Comparison of ENCODE assay signal across 3 worm cellular contexts in the genomic region with DNA sequence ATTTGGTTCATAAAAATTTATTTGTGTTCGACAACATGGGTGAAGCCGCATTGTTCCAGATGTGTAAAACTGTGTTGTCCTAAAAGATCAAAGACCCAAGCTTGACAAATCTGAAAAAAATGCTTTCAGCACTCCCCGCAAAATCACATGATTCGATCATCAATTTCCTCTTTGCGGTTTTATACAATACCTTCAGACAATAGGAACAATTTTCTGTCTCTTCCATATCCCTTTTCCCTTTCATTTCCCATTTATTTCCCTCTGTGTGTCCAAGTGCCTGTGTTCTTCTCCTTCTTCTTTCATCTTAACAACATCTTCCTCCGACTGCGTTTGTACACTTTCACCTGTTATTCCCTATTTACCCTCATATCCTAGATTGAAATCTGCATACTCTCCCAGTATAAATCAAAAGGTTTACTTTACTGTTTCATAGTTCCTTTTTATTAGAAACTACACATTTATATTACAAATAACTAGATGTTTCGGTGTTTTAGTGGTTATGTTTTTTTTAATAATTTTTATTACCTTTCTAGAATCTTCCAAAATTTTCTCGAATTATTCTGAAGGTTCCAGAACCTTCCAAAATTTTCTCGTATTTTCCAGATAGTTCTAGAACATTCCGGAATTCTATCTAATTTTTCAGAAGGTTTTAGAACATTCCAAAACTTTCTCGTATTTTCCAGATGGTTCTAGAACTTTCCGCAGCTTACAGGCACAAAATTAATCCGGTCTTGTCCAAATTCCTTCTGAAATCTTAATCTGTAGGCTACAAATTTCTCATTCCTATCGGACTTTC.
TF ChIP-seq lines count a peak whose summit lies in the region.

A gene (plus strand): TSS at position 297 of the 796 bp plus-strand sequence.

TF ChIP-seq in whole organism, L1 larva, 84 proteins besides CTCF, POLR2A, EP300 and RAD21 (continued from another document):
- TF ChIP-seq ceh-82 (tag; optimal IDR thresholded peaks at IDR 0.05; lab: Kevin White, UChicago), result peak in 1 of 3 experiments; percentile 1
- no peak for TF ChIP-seq ztf-11 (tag; optimal IDR thresholded peaks at IDR 0.05; lab: Kevin White, UChicago)
- peak in 1 of 3 experiments; percentile 2 for TF ChIP-seq dpl-1 (GFP tag; optimal IDR thresholded peaks at IDR 0.05; lab: Kevin White, UChicago)
- no peak for TF ChIP-seq nhr-76 (tag; optimal IDR thresholded peaks at IDR 0.05; lab: Kevin White, UChicago)
- TF ChIP-seq C34B4.2 (tag; optimal IDR thresholded peaks at IDR 0.05; lab: Kevin White, UChicago), result no peak
- peak in 1 of 2 experiments; percentile 8 for TF ChIP-seq lin-35 (GFP tag; optimal IDR thresholded peaks at IDR 0.05; lab: Kevin White, UChicago)
- TF ChIP-seq lin-14 (GFP tag; optimal IDR thresholded peaks at IDR 0.05; lab: Kevin White, UChicago), result peak; percentile 79
- peak; percentile 36 for TF ChIP-seq nhr-20 (tag; optimal IDR thresholded peaks at IDR 0.05; lab: Kevin White, UChicago)
- no peak for TF ChIP-seq elt-2 (tag; optimal IDR thresholded peaks at IDR 0.05; lab: Kevin White, UChicago)
- no peak for TF ChIP-seq ama-1 (optimal IDR thresholded peaks at IDR 0.05; lab: Kevin White, UChicago)
- peak; percentile 99 for TF ChIP-seq blmp-1 (tag; optimal IDR thresholded peaks at IDR 0.05; lab: Kevin White, UChicago)
- no peak for TF ChIP-seq tbx-2 (tag; optimal IDR thresholded peaks at IDR 0.05; lab: Kevin White, UChicago)
- TF ChIP-seq nhr-237 (tag; optimal IDR thresholded peaks at IDR 0.05; lab: Kevin White, UChicago), result no peak
- peak; percentile 48 for TF ChIP-seq mep-1 (tag; optimal IDR thresholded peaks at IDR 0.05; lab: Kevin White, UChicago)
- TF ChIP-seq nhr-85 (tag; lab: Kevin White, UChicago), result peak; percentile 91
- no peak for TF ChIP-seq ceh-63 (GFP tag; optimal IDR thresholded peaks at IDR 0.05; lab: Kevin White, UChicago)
- TF ChIP-seq mab-9 (GFP tag; IDR thresholded peaks at IDR 0.05; lab: Robert Waterston, UW), result no peak

TF ChIP-seq in whole organism, L2 larva, 48 proteins besides CTCF, POLR2A, EP300 and RAD21 (continued from another document):
- peak; percentile 40 for TF ChIP-seq sma-9 (GFP tag; optimal IDR thresholded peaks at IDR 0.05; lab: Kevin White, UChicago)
- TF ChIP-seq sma-9 (tag; optimal IDR thresholded peaks at IDR 0.05; lab: Kevin White, UChicago), result no peak

TF ChIP-seq in whole organism, L4 larva, 104 proteins besides CTCF, POLR2A, EP300 and RAD21 (continued from another document):
- TF ChIP-seq mxl-3 (GFP tag; optimal IDR thresholded peaks at IDR 0.05; lab: Kevin White, UChicago) (peak; percentile 35), Y105C5A.15 (GFP tag; IDR thresholded peaks at IDR 0.05; lab: Robert Waterston, UW) (no peak), dve-1 (tag; optimal IDR thresholded peaks at IDR 0.05; lab: Kevin White, UChicago; ENCODE audit: insufficient read depth) (no peak), gei-8 (GFP tag; optimal IDR thresholded peaks at IDR 0.05; lab: Kevin White, UChicago) (no peak), Y5F2A.4 (GFP tag; optimal IDR thresholded peaks at IDR 0.05; lab: Kevin White, UChicago) (no peak), F37D6.2 (tag; optimal IDR thresholded peaks at IDR 0.05; lab: Kevin White, UChicago) (no peak), nhr-25 (tag; optimal IDR thresholded peaks at IDR 0.05; lab: Kevin White, UChicago; ENCODE audit: borderline replicate concordance, insufficient read depth) (peak; percentile 57), nhr-11 (tag; optimal IDR thresholded peaks at IDR 0.05; lab: Kevin White, UChicago) (no peak), cey-2 (tag; optimal IDR thresholded peaks at IDR 0.05; lab: Kevin White, UChicago; ENCODE audit: borderline replicate concordance, insufficient read depth) (peak; percentile 31), egl-27 (tag; optimal IDR thresholded peaks at IDR 0.05; lab: Kevin White, UChicago) (no peak), F26F4.8 (GFP tag; conservative IDR thresholded peaks at IDR 0.05; lab: Robert Waterston, UW) (no peak), aly-2 (tag; optimal IDR thresholded peaks at IDR 0.05; lab: Kevin White, UChicago) (no peak), ceh-28 (tag; optimal IDR thresholded peaks at IDR 0.05; lab: Kevin White, UChicago) (no peak), ceh-20 (GFP tag; IDR thresholded peaks at IDR 0.05; lab: Robert Waterston, UW) (no peak), duxl-1 (tag; optimal IDR thresholded peaks at IDR 0.05; lab: Kevin White, UChicago; ENCODE audit: poor library complexity) (no peak), hlh-11 (tag; optimal IDR thresholded peaks at IDR 0.05; lab: Kevin White, UChicago) (peak; percentile 34), nhr-41 (GFP tag; IDR thresholded peaks at IDR 0.05; lab: Robert Waterston, UW) (no peak), mdl-1 (tag; optimal IDR thresholded peaks at IDR 0.05; lab: Kevin White, UChicago) (peak in 1 of 2 experiments; percentile 23), snpc-4 (tag; optimal IDR thresholded peaks at IDR 0.05; lab: Kevin White, UChicago) (no peak), zag-1 (tag; optimal IDR thresholded peaks at IDR 0.05; lab: Kevin White, UChicago) (no peak), set-16 (GFP tag; IDR thresholded peaks at IDR 0.05; lab: Robert Waterston, UW) (no peak), php-3 (GFP tag; IDR thresholded peaks at IDR 0.05; lab: Robert Waterston, UW) (no peak), nhr-111 (GFP tag; optimal IDR thresholded peaks at IDR 0.05; lab: Kevin White, UChicago) (no peak), nhr-28 (tag; optimal IDR thresholded peaks at IDR 0.05; lab: Kevin White, UChicago) (peak; percentile 66), daf-8 (GFP tag; IDR thresholded peaks at IDR 0.05; lab: Robert Waterston, UW) (no peak), dmd-8 (GFP tag; IDR thresholded peaks at IDR 0.05; lab: Robert Waterston, UW) (no peak), ceh-44 (GFP tag; IDR thresholded peaks at IDR 0.05; lab: Robert Waterston, UW) (no peak), ceh-82 (tag; optimal IDR thresholded peaks at IDR 0.05; lab: Kevin White, UChicago) (no peak), hmg-1.1 (GFP tag; IDR thresholded peaks at IDR 0.05; lab: Robert Waterston, UW) (no peak), nhr-10 (tag; optimal IDR thresholded peaks at IDR 0.05; lab: Kevin White, UChicago) (no peak), ztf-7 (tag; optimal IDR thresholded peaks at IDR 0.05; lab: Kevin White, UChicago) (no peak), nhr-48 (tag; optimal IDR thresholded peaks at IDR 0.05; lab: Kevin White, UChicago) (peak; percentile 10), ctbp-1 (GFP tag; IDR thresholded peaks at IDR 0.05; lab: Robert Waterston, UW) (no peak), ceh-62 (tag; optimal IDR thresholded peaks at IDR 0.05; lab: Kevin White, UChicago) (no peak), mdt-29 (GFP tag; IDR thresholded peaks at IDR 0.05; lab: Robert Waterston, UW) (no peak), unc-62 (GFP tag; optimal IDR thresholded peaks at IDR 0.05 in 1 of 2; lab: Kevin White, UChicago) (peak in 1 of 2 experiments; percentile 96), unc-62 (tag; optimal IDR thresholded peaks at IDR 0.05; lab: Kevin White, UChicago) (no peak), skn-1 (tag; optimal IDR thresholded peaks at IDR 0.05; lab: Kevin White, UChicago) (no peak), daf-19 (GFP tag; conservative IDR thresholded peaks at IDR 0.05; lab: Robert Waterston, UW) (no peak), lin-13 (GFP tag; optimal IDR thresholded peaks at IDR 0.05; lab: Kevin White, UChicago) (no peak), dmd-9 (GFP tag; IDR thresholded peaks at IDR 0.05; lab: Robert Waterston, UW) (no peak), fkh-10 (GFP tag; optimal IDR thresholded peaks at IDR 0.05; lab: Kevin White, UChicago) (no peak), nhr-6 (tag; optimal IDR thresholded peaks at IDR 0.05; lab: Kevin White, UChicago) (no peak), mxl-2 (GFP tag; conservative IDR thresholded peaks at IDR 0.05; lab: Robert Waterston, UW) (no peak)
